Worm (Caenorhabditis elegans) whole organism, L4/young adult: ENCODE data around the gene Y105C5A.26.

Experiments
- W03F9.2 ChIP-seq: fragments of 150-350 bp; optimal IDR thresholded peaks from 2 replicates; lab custom pipeline; 2014; ENCODE audit warnings: missing biosample characterization, missing genetic modification characterization
- him-1 ChIP-seq: sonication (generic microtip); optimal IDR thresholded peaks from 2 replicates; lab custom pipeline; 2016; ENCODE audit warnings: missing genotype, missing genetic modification reagents, missing genetic modification characterization, missing compliant biosample characterization

- TF ChIP-seq W03F9.2 (tag; lab: Kevin White, UChicago) (no peak), him-1 (tag; lab: Kevin White, UChicago) (no peak)
Observed at ce11 chrIV:15658444-15658843, 22.9 kb downstream of the Y105C5A.26 start.
